Fruit fly (Drosophila melanogaster): ENCODE results near the gene bai.

dm6 chr3R:25047504-25047903 lies 8.3 kb downstream of the bai start, which contains the start of gene CG11790:
- no peak for TF ChIP-seq CG13204 (GFP tag; optimal IDR thresholded peaks at IDR 0.05)
- no peak for TF ChIP-seq Pif1B (GFP tag; optimal IDR thresholded peaks at IDR 0.05)
- TF ChIP-seq CG10348 (GFP tag; IDR thresholded peaks at IDR 0.05): no peak
